Worm (Caenorhabditis elegans) whole organism, young adult: ENCODE results near the gene C05A2.4.
A peak's percentile ranks its signal among the peaks of the same experiment; 100 is the strongest.

Experiments
- B0336.3 ChIP-seq: fragments of 200-800 bp; sonication (Bioruptor generic); IDR thresholded peaks from 2 replicates; pipeline ENCODE4 v1.3.6; 2022; ENCODE audit warnings: missing genetic modification characterization, missing compliant biosample characterization
- D2030.7 ChIP-seq: fragments of 200-800 bp; sonication (Bioruptor generic); IDR thresholded peaks from 2 replicates; pipeline ENCODE4 v1.3.6; 2022; ENCODE audit warnings: missing genetic modification reagents, missing genetic modification characterization, missing compliant biosample characterization
- F22D6.2 ChIP-seq: sonication (generic microtip); optimal IDR thresholded peaks from 2 replicates; lab custom pipeline; 2016; ENCODE audit warnings: mild to moderate bottlenecking, missing genetic modification characterization, missing compliant biosample characterization
- F23B12.7 ChIP-seq: sonication (generic microtip); optimal IDR thresholded peaks from 2 replicates; lab custom pipeline; 2017; ENCODE audit warnings: missing genetic modification characterization, mild to moderate bottlenecking, missing compliant biosample characterization, antibody characterized with exemption, moderate library complexity; ENCODE audit not compliant: insufficient read depth
- F55B11.4 ChIP-seq: sonication (generic microtip); optimal IDR thresholded peaks from 2 replicates; lab custom pipeline; 2016; ENCODE audit warnings: missing compliant biosample characterization, missing genetic modification characterization, borderline replicate concordance; ENCODE audit not compliant: insufficient read depth
- K11D2.4 ChIP-seq: fragments of 200-800 bp; sonication (Bioruptor generic); IDR thresholded peaks from 2 replicates; pipeline ENCODE4 v1.3.6; 2022; ENCODE audit warnings: missing genetic modification reagents, missing genetic modification characterization, missing compliant biosample characterization
- Y53F4B.3 ChIP-seq: fragments of 200-800 bp; sonication (Bioruptor generic); IDR thresholded peaks from 2 replicates; pipeline ENCODE4 v1.3.6; 2022; ENCODE audit warnings: missing genetic modification reagents, missing genetic modification characterization, missing compliant biosample characterization
- Y67H2A.10 ChIP-seq: fragments of 200-800 bp; sonication (Bioruptor generic); conservative IDR thresholded peaks from 2 replicates; pipeline ENCODE4 v1.3.6; 2022; ENCODE audit warnings: missing genetic modification reagents, missing genetic modification characterization, missing compliant biosample characterization
- ZK185.1 ChIP-seq: sonication (generic microtip); optimal IDR thresholded peaks from 2 replicates; lab custom pipeline; 2016; ENCODE audit warnings: mild to moderate bottlenecking, missing genetic modification characterization, missing compliant biosample characterization; ENCODE audit not compliant: poor library complexity, severe bottlenecking
- akir-1 ChIP-seq: fragments of 200-800 bp; sonication (Bioruptor generic); optimal IDR thresholded peaks from 2 replicates; lab custom pipeline; 2018; ENCODE audit warnings: mild to moderate bottlenecking, missing genetic modification characterization, moderate library complexity, missing compliant biosample characterization
- aptf-2 ChIP-seq: fragments of 200-800 bp; sonication (Bioruptor generic); conservative IDR thresholded peaks from 2 replicates; pipeline ENCODE4 v1.3.6; 2022; ENCODE audit warnings: missing genetic modification reagents, missing genetic modification characterization, missing compliant biosample characterization
- atf-7 ChIP-seq: sonication (generic microtip); optimal IDR thresholded peaks from 2 replicates; lab custom pipeline; 2017; ENCODE audit warnings: mild to moderate bottlenecking, missing genetic modification characterization, missing compliant biosample characterization
- attf-3 ChIP-seq: fragments of 200-800 bp; sonication (Bioruptor generic); conservative IDR thresholded peaks from 2 replicates; pipeline ENCODE4 v1.3.6; 2022; ENCODE audit warnings: missing genetic modification reagents, missing genetic modification characterization, missing compliant biosample characterization
- bed-2 ChIP-seq: fragments of 200-800 bp; sonication (Bioruptor generic); IDR thresholded peaks from 2 replicates; pipeline ENCODE4 v1.3.6; 2022; ENCODE audit warnings: missing genetic modification reagents, missing genetic modification characterization, missing compliant biosample characterization
- cebp-1 ChIP-seq, 2 experiments: fragments of 200-800 bp in 1 of 2; sonication (Bioruptor generic) in 1 of 2; sonication (generic microtip) in 1 of 2; IDR thresholded peaks in 1 of 2; optimal IDR thresholded peaks in 1 of 2; 2 replicates each; pipeline versions ENCODE4 v1.3.6 to Lab custom; 2017 to 2022; ENCODE audit warnings: missing compliant biosample characterization in 2 of 2, missing genetic modification characterization in 2 of 2, mild to moderate bottlenecking in 1 of 2, missing genetic modification reagents in 1 of 2, moderate library complexity in 1 of 2
- ceh-100 ChIP-seq: fragments of 200-800 bp; sonication (Bioruptor generic); IDR thresholded peaks from 2 replicates; pipeline ENCODE4 v1.3.6; 2022; ENCODE audit warnings: missing genetic modification reagents, missing genetic modification characterization, missing compliant biosample characterization
- ceh-79 ChIP-seq: sonication (generic microtip); optimal IDR thresholded peaks from 2 replicates; lab custom pipeline; 2017; ENCODE audit warnings: mild to moderate bottlenecking, missing genetic modification characterization, missing compliant biosample characterization
- dox-1 ChIP-seq: fragments of 200-800 bp; sonication (Bioruptor generic); IDR thresholded peaks from 2 replicates; pipeline ENCODE4 v1.3.6; 2022; ENCODE audit warnings: missing genetic modification reagents, missing genetic modification characterization, missing compliant biosample characterization
- efl-1 ChIP-seq: fragments of 150-350 bp; optimal IDR thresholded peaks from 2 replicates; lab custom pipeline; 2014; ENCODE audit warnings: missing biosample characterization, missing genetic modification reagents, missing genetic modification characterization
- egl-44 ChIP-seq: fragments of 200-800 bp; sonication (Bioruptor generic); IDR thresholded peaks from 2 replicates; pipeline ENCODE4 v1.3.6; 2022; ENCODE audit warnings: missing genetic modification reagents, missing genetic modification characterization, missing compliant biosample characterization
- fkh-3 ChIP-seq: sonication (generic microtip); optimal IDR thresholded peaks from 2 replicates; lab custom pipeline; 2016; ENCODE audit warnings: mild to moderate bottlenecking, missing genetic modification characterization, missing compliant biosample characterization
- hlh-12 ChIP-seq: sonication (generic microtip); optimal IDR thresholded peaks from 2 replicates; lab custom pipeline; 2016; ENCODE audit warnings: missing genetic modification characterization, missing compliant biosample characterization
- hlh-26 ChIP-seq: fragments of 200-800 bp; sonication (Bioruptor generic); conservative IDR thresholded peaks from 2 replicates; pipeline ENCODE4 v1.3.6; 2022; ENCODE audit warnings: missing genetic modification reagents, missing genetic modification characterization, missing compliant biosample characterization
- hmg-1.2 ChIP-seq: fragments of 200-800 bp; sonication (Bioruptor generic); IDR thresholded peaks from 2 replicates; pipeline ENCODE4 v1.3.6; 2022; ENCODE audit warnings: missing genetic modification reagents, missing genetic modification characterization, missing compliant biosample characterization
- hmg-20 ChIP-seq: fragments of 200-800 bp; sonication (Bioruptor generic); IDR thresholded peaks from 2 replicates; pipeline ENCODE4 v1.3.6; 2022; ENCODE audit warnings: missing genetic modification reagents, missing genetic modification characterization, missing compliant biosample characterization
- hrde-1 ChIP-seq: sonication (generic microtip); optimal IDR thresholded peaks from 2 replicates; lab custom pipeline; 2016; ENCODE audit warnings: missing genetic modification characterization, mild to moderate bottlenecking, missing compliant biosample characterization, moderate library complexity, missing genotype, missing genetic modification reagents, borderline replicate concordance
- hsf-1 ChIP-seq: fragments of 200-800 bp; sonication (Bioruptor generic); IDR thresholded peaks from 2 replicates; pipeline ENCODE4 v1.3.6; 2022; ENCODE audit warnings: missing genetic modification reagents, missing genetic modification characterization, missing compliant biosample characterization
- lag-1 ChIP-seq: fragments of 200-800 bp; sonication (Bioruptor generic); IDR thresholded peaks from 2 replicates; pipeline ENCODE4 v1.3.6; 2022; ENCODE audit warnings: missing genetic modification reagents, missing genetic modification characterization, missing compliant biosample characterization
- let-526 ChIP-seq: fragments of 200-800 bp; sonication (Bioruptor generic); IDR thresholded peaks from 2 replicates; pipeline ENCODE4 v1.3.6; 2022; ENCODE audit warnings: missing genetic modification reagents, missing genetic modification characterization, missing compliant biosample characterization
- lin-26 ChIP-seq: fragments of 200-800 bp; sonication (Bioruptor generic); IDR thresholded peaks from 2 replicates; pipeline ENCODE4 v1.3.6; 2022; ENCODE audit warnings: missing genetic modification reagents, missing genetic modification characterization, missing compliant biosample characterization
- lin-35 ChIP-seq, 3 experiments: fragments of 150-350 bp in 2 of 3; sonication (generic microtip) in 1 of 3; optimal IDR thresholded peaks; 2 replicates each; lab custom pipeline; 2014 to 2018; ENCODE audit warnings: missing biosample characterization in 3 of 3, missing genetic modification characterization in 3 of 3, missing genetic modification reagents in 3 of 3
- madf-10 ChIP-seq: sonication (generic microtip); optimal IDR thresholded peaks from 2 replicates; lab custom pipeline; 2016; ENCODE audit warnings: mild to moderate bottlenecking, missing genetic modification characterization, missing compliant biosample characterization
- madf-8 ChIP-seq: fragments of 200-800 bp; sonication (Bioruptor generic); conservative IDR thresholded peaks from 2 replicates; pipeline ENCODE4 v1.3.6; 2022; ENCODE audit warnings: missing genetic modification reagents, missing genetic modification characterization, missing compliant biosample characterization
- nfyb-1 ChIP-seq: fragments of 200-800 bp; sonication (Bioruptor generic); IDR thresholded peaks from 2 replicates; pipeline ENCODE4 v1.3.6; 2022; ENCODE audit warnings: missing genetic modification reagents, missing genetic modification characterization, missing compliant biosample characterization
- nhr-80 ChIP-seq: sonication (generic microtip); optimal IDR thresholded peaks from 2 replicates; lab custom pipeline; 2016; ENCODE audit warnings: missing genetic modification characterization, missing compliant biosample characterization
- pha-4 ChIP-seq: fragments of 150-350 bp; sonication (generic microtip); optimal IDR thresholded peaks from 2 replicates; lab custom pipeline; 2014; ENCODE audit warnings: missing biosample characterization, missing genetic modification reagents, missing genetic modification characterization
- rcor-1 ChIP-seq: fragments of 200-800 bp; sonication (Bioruptor generic); IDR thresholded peaks from 2 replicates; pipeline ENCODE4 v1.3.6; 2022; ENCODE audit warnings: missing genetic modification reagents, missing genetic modification characterization, missing compliant biosample characterization
- repo-1 ChIP-seq: sonication (generic microtip); optimal IDR thresholded peaks from 2 replicates; lab custom pipeline; 2017; ENCODE audit warnings: mild to moderate bottlenecking, missing genetic modification characterization, missing compliant biosample characterization
- sdz-38 ChIP-seq: sonication (generic microtip); optimal IDR thresholded peaks from 2 replicates; lab custom pipeline; 2016; ENCODE audit warnings: missing genotype, missing genetic modification characterization, missing compliant biosample characterization
- snpc-4 ChIP-seq, 5 experiments: fragments of 150-350 bp in 1 of 5; sonication (generic microtip) in 4 of 5; optimal IDR thresholded peaks; 2 replicates each; lab custom pipeline; 2014 to 2018; ENCODE audit warnings: missing genetic modification characterization in 5 of 5, missing biosample characterization in 3 of 5, antibody characterized with exemption in 2 of 5, mild to moderate bottlenecking in 2 of 5, missing compliant biosample characterization in 2 of 5, missing genotype in 2 of 5, moderate library complexity in 2 of 5, missing genetic modification reagents in 1 of 5
- somi-1 ChIP-seq: fragments of 200-800 bp; sonication (Bioruptor generic); optimal IDR thresholded peaks from 2 replicates; lab custom pipeline; 2018; ENCODE audit warnings: mild to moderate bottlenecking, missing genetic modification characterization, missing compliant biosample characterization
- tbx-9 ChIP-seq: sonication (generic microtip); optimal IDR thresholded peaks from 2 replicates; lab custom pipeline; 2016; ENCODE audit warnings: borderline replicate concordance, missing genetic modification characterization, inconsistent platforms, missing compliant biosample characterization
- zfh-2 ChIP-seq: fragments of 200-800 bp; sonication (Bioruptor generic); conservative IDR thresholded peaks from 2 replicates; pipeline ENCODE4 v1.3.6; 2022; ENCODE audit warnings: missing genetic modification reagents, missing genetic modification characterization, missing compliant biosample characterization
- ztf-22 ChIP-seq: fragments of 200-800 bp; sonication (Bioruptor generic); optimal IDR thresholded peaks from 2 replicates; lab custom pipeline; 2018; ENCODE audit warnings: mild to moderate bottlenecking, missing genetic modification characterization, moderate library complexity, missing compliant biosample characterization

Gene C05A2.4

ce11 chrV:10715158-10716152 is 20.2 kb downstream of the C05A2.4 start (continued):
- TF ChIP-seq tbx-9 (tag; lab: Kevin White, UChicago) (no peak), ceh-100 (GFP tag; lab: Robert Waterston, UW) (peak; percentile 68), attf-3 (0 out of 2 replicates have a peak, but pooled peaks have one; percentile 43), pha-4 (no peak), madf-8 (no peak), hsf-1 (0 out of 2 replicates have a peak, but pooled peaks have one; percentile 38), akir-1 (GFP tag; lab: Kevin White, UChicago) (no peak), aptf-2 (GFP tag; lab: Robert Waterston, UW) (no peak), hrde-1 (tag; lab: Kevin White, UChicago) (no peak), hmg-20 (no peak), K11D2.4 (GFP tag; lab: Robert Waterston, UW) (peak; percentile 95), lag-1 (0 out of 2 replicates have a peak, but pooled peaks have one; percentile 14), rcor-1 (peak; percentile 67), F22D6.2 (tag; lab: Kevin White, UChicago) (peak; percentile 56), egl-44 (GFP tag; lab: Robert Waterston, UW) (peak; percentile 74; the same call in 1 of the 2 replicates), Y53F4B.3 (GFP tag; lab: Robert Waterston, UW) (no peak), nhr-80 (tag; lab: Kevin White, UChicago) (peak; percentile 3), cebp-1 (GFP tag; IDR thresholded peaks at IDR 0.05; lab: Robert Waterston, UW) (peak; percentile 96), cebp-1 (tag; optimal IDR thresholded peaks at IDR 0.05; lab: Kevin White, UChicago) (peak; percentile 99), nfyb-1 (GFP tag; lab: Robert Waterston, UW) (peak; percentile 91), B0336.3 (GFP tag; lab: Robert Waterston, UW) (peak; percentile 92), F55B11.4 (no peak), hlh-12 (no peak), hlh-26 (GFP tag; lab: Robert Waterston, UW) (no peak), lin-26 (peak; percentile 80; the same call in 1 of the 2 replicates), repo-1 (tag; lab: Kevin White, UChicago) (peak; percentile 5), Y67H2A.10 (0 out of 2 replicates have a peak, but pooled peaks have one; percentile 13), sdz-38 (tag; lab: Kevin White, UChicago) (no peak), ceh-79 (tag; lab: Kevin White, UChicago) (no peak), somi-1 (GFP tag; lab: Kevin White, UChicago) (peak; percentile 96), hmg-1.2 (GFP tag; lab: Robert Waterston, UW) (peak; percentile 62), zfh-2 (GFP tag; lab: Robert Waterston, UW) (peak; percentile 100), snpc-4 (GFP tag; optimal IDR thresholded peaks at IDR 0.05; lab: Kevin White, UChicago) (peak; percentile 83), snpc-4 (tag; optimal IDR thresholded peaks at IDR 0.05; lab: Kevin White, UChicago) (peak; percentile 83 to 86 (median 84)), bed-2 (GFP tag; lab: Robert Waterston, UW) (no peak), atf-7 (peak; percentile 92), efl-1 (no peak), ztf-22 (GFP tag; lab: Kevin White, UChicago) (peak; percentile 92), lin-35 (GFP tag; optimal IDR thresholded peaks at IDR 0.05; lab: Kevin White, UChicago) (peak in 1 of 3 experiments; percentile 85), ZK185.1 (tag; lab: Kevin White, UChicago) (no peak), F23B12.7 (no peak), fkh-3 (tag; lab: Kevin White, UChicago) (no peak), madf-10 (tag; lab: Kevin White, UChicago) (peak; percentile 73), let-526 (GFP tag; lab: Robert Waterston, UW) (peak; percentile 81), D2030.7 (GFP tag; lab: Robert Waterston, UW) (no peak), dox-1 (GFP tag; lab: Robert Waterston, UW) (peak; percentile 86)
